Comparison of ENCODE assay signal across 2 fruit fly cellular contexts in genomic region chr3R:5587863-5588519, dm6.
TF ChIP-seq lines count a peak whose summit lies in the region.

Gene CG2926 (minus strand): TSS chr3R:5588380.

TF ChIP-seq in whole organism, adult, 20 proteins besides CTCF, POLR2A, EP300 and RAD21 (continued from another document):
- peak; percentile 2 for TF ChIP-seq CG7045 (GFP tag; optimal IDR thresholded peaks at IDR 0.05; lab: Kevin White, UChicago)
- no peak for TF ChIP-seq toe (GFP tag; optimal IDR thresholded peaks at IDR 0.05; lab: Kevin White, UChicago)

TF ChIP-seq in whole organism, embryonic, 481 proteins besides CTCF, POLR2A, EP300 and RAD21 (continued from another document and continues in another):
- TF ChIP-seq CG8281 (tag; optimal IDR thresholded peaks at IDR 0.05; lab: Kevin White, UChicago) = no peak
- no peak for TF ChIP-seq CG7839 (tag; optimal IDR thresholded peaks at IDR 0.05; lab: Kevin White, UChicago)
- TF ChIP-seq ato (GFP tag; IDR thresholded peaks at IDR 0.05; lab: Robert Waterston, UW; ENCODE audit: partially characterized antibody) = peak; percentile 91
- TF ChIP-seq CG12219 (GFP tag; optimal IDR thresholded peaks at IDR 0.05; lab: Kevin White, UChicago) = no peak
- no peak for TF ChIP-seq stwl (tag; optimal IDR thresholded peaks at IDR 0.05; lab: Kevin White, UChicago)
- TF ChIP-seq CG13424 (tag; optimal IDR thresholded peaks at IDR 0.05; lab: Kevin White, UChicago) = no peak
- peak; percentile 51 for TF ChIP-seq dm (GFP tag; optimal IDR thresholded peaks at IDR 0.05; lab: Kevin White, UChicago)
- peak; percentile 68 for TF ChIP-seq HmgZ (tag; optimal IDR thresholded peaks at IDR 0.05; lab: Kevin White, UChicago)
- no peak for TF ChIP-seq Awh (GFP tag; IDR thresholded peaks at IDR 0.05; lab: Robert Waterston, UW)
- no peak for TF ChIP-seq Sox100B (GFP tag; optimal IDR thresholded peaks at IDR 0.05; lab: Kevin White, UChicago)
- peak; percentile 79 for TF ChIP-seq zen2 (GFP tag; IDR thresholded peaks at IDR 0.05; lab: Robert Waterston, UW; ENCODE audit: partially characterized antibody)
- TF ChIP-seq CG32767 (GFP tag; IDR thresholded peaks at IDR 0.05; lab: Robert Waterston, UW) = peak; percentile 57; the same call in 1 of the 2 replicates
- TF ChIP-seq Ada2b (GFP tag; IDR thresholded peaks at IDR 0.05; lab: Robert Waterston, UW) = 0 out of 2 replicates have a peak, but pooled peaks have one; percentile 5
- TF ChIP-seq CG13624 (GFP tag; optimal IDR thresholded peaks at IDR 0.05; lab: Kevin White, UChicago) = peak; percentile 40
- TF ChIP-seq CG10959 (GFP tag; IDR thresholded peaks at IDR 0.05; lab: Robert Waterston, UW) = no peak
- TF ChIP-seq E2f2 (GFP tag; IDR thresholded peaks at IDR 0.05; lab: Robert Waterston, UW) = peak; percentile 72
- peak; percentile 16 for TF ChIP-seq slou (GFP tag; optimal IDR thresholded peaks at IDR 0.05; lab: Kevin White, UChicago)
- peak; percentile 89 for TF ChIP-seq tna (GFP tag; IDR thresholded peaks at IDR 0.05; lab: Robert Waterston, UW; ENCODE audit: partially characterized antibody)
- peak; percentile 9 for TF ChIP-seq caup (GFP tag; optimal IDR thresholded peaks at IDR 0.05; lab: Kevin White, UChicago; ENCODE audit: severe bottlenecking)
- peak; percentile 25; the same call in 1 of the 2 replicates for TF ChIP-seq CG7372 (GFP tag; IDR thresholded peaks at IDR 0.05; lab: Robert Waterston, UW)
- TF ChIP-seq CG33213 (GFP tag; optimal IDR thresholded peaks at IDR 0.05; lab: Kevin White, UChicago) = peak; percentile 40
- TF ChIP-seq CG12659 (GFP tag; optimal IDR thresholded peaks at IDR 0.05; lab: Kevin White, UChicago) = peak; percentile 62
- peak; percentile 44 for TF ChIP-seq zfh2 (GFP tag; optimal IDR thresholded peaks at IDR 0.05; lab: Kevin White, UChicago)
- no peak for TF ChIP-seq CG9215 (GFP tag; IDR thresholded peaks at IDR 0.05; lab: Robert Waterston, UW)
- TF ChIP-seq CHES-1-like (GFP tag; optimal IDR thresholded peaks at IDR 0.05; lab: Kevin White, UChicago) = peak; percentile 29
- TF ChIP-seq Stat92E (GFP tag; optimal IDR thresholded peaks at IDR 0.05; lab: Kevin White, UChicago) = peak in 1 of 3 experiments; percentile 29
- TF ChIP-seq CG11093 (GFP tag; IDR thresholded peaks at IDR 0.05; lab: Robert Waterston, UW) = no peak
- TF ChIP-seq CG8089 (GFP tag; optimal IDR thresholded peaks at IDR 0.05; lab: Kevin White, UChicago) = no peak
- TF ChIP-seq Rfx (GFP tag; IDR thresholded peaks at IDR 0.05; lab: Robert Waterston, UW) = peak; percentile 78
- TF ChIP-seq CkIIα-i1 (GFP tag; IDR thresholded peaks at IDR 0.05; lab: Robert Waterston, UW) = no peak
- no peak for TF ChIP-seq ranshi (GFP tag; IDR thresholded peaks at IDR 0.05; lab: Robert Waterston, UW)
- peak; percentile 15 for TF ChIP-seq CG34376 (GFP tag; optimal IDR thresholded peaks at IDR 0.05; lab: Kevin White, UChicago)
- TF ChIP-seq CG9817 (tag; optimal IDR thresholded peaks at IDR 0.05; lab: Kevin White, UChicago) = no peak
- no peak for TF ChIP-seq CG11504 (tag; optimal IDR thresholded peaks at IDR 0.05; lab: Kevin White, UChicago)
- TF ChIP-seq CG2120 (GFP tag; optimal IDR thresholded peaks at IDR 0.05; lab: Kevin White, UChicago) = peak; percentile 68
- TF ChIP-seq al (GFP tag; IDR thresholded peaks at IDR 0.05; lab: Robert Waterston, UW) = peak; percentile 37; the same call in 1 of the 2 replicates
- TF ChIP-seq cg (GFP tag; optimal IDR thresholded peaks at IDR 0.05; lab: Kevin White, UChicago) = peak; percentile 75
- TF ChIP-seq odd (GFP tag; optimal IDR thresholded peaks at IDR 0.05; lab: Kevin White, UChicago) = no peak
- TF ChIP-seq CG13775 (GFP tag; optimal IDR thresholded peaks at IDR 0.05; lab: Kevin White, UChicago) = no peak
- no peak for TF ChIP-seq CG1602 (GFP tag; optimal IDR thresholded peaks at IDR 0.05; lab: Kevin White, UChicago)
- no peak for TF ChIP-seq Eip74EF (GFP tag; optimal IDR thresholded peaks at IDR 0.05; lab: Kevin White, UChicago)
- TF ChIP-seq ab (GFP tag; optimal IDR thresholded peaks at IDR 0.05; lab: Kevin White, UChicago) = no peak
- peak; percentile 86 for TF ChIP-seq YL-1 (GFP tag; optimal IDR thresholded peaks at IDR 0.05; lab: Kevin White, UChicago)
- TF ChIP-seq Mes4 (GFP tag; optimal IDR thresholded peaks at IDR 0.05; lab: Kevin White, UChicago) = no peak
- TF ChIP-seq HLH54F (GFP tag; optimal IDR thresholded peaks at IDR 0.05; lab: Kevin White, UChicago) = peak; percentile 46
- TF ChIP-seq yki (optimal IDR thresholded peaks at IDR 0.05; lab: Kevin White, UChicago) = no peak
- TF ChIP-seq CG2712 (tag; optimal IDR thresholded peaks at IDR 0.05; lab: Kevin White, UChicago) = no peak
- peak; percentile 47 for TF ChIP-seq Hsf (GFP tag; optimal IDR thresholded peaks at IDR 0.05; lab: Kevin White, UChicago)
- TF ChIP-seq chif (GFP tag; optimal IDR thresholded peaks at IDR 0.05; lab: Kevin White, UChicago) = peak in 1 of 2 experiments; percentile 51
- TF ChIP-seq CG6791 (GFP tag; IDR thresholded peaks at IDR 0.05; lab: Robert Waterston, UW; ENCODE audit: partially characterized antibody) = peak; percentile 94
- TF ChIP-seq Pdp1 (GFP tag; optimal IDR thresholded peaks at IDR 0.05; lab: Kevin White, UChicago) = peak in 1 of 2 experiments; percentile 26
- TF ChIP-seq Camta (GFP tag; optimal IDR thresholded peaks at IDR 0.05; lab: Kevin White, UChicago) = no peak
- TF ChIP-seq Sry-δ (GFP tag; optimal IDR thresholded peaks at IDR 0.05; lab: Kevin White, UChicago) = peak; percentile 96
- TF ChIP-seq CG4404 (GFP tag; IDR thresholded peaks at IDR 0.05; lab: Robert Waterston, UW) = no peak
- peak; percentile 94 for TF ChIP-seq MESR4 (GFP tag; optimal IDR thresholded peaks at IDR 0.05; lab: Kevin White, UChicago)
- peak; percentile 82; the same call in 2 of the 3 replicates for TF ChIP-seq CG34422 (GFP tag; IDR thresholded peaks at IDR 0.05; lab: Robert Waterston, UW)
- TF ChIP-seq Myb (GFP tag; optimal IDR thresholded peaks at IDR 0.05; lab: Kevin White, UChicago) = peak; percentile 55
- no peak for TF ChIP-seq Max (GFP tag; optimal IDR thresholded peaks at IDR 0.05; lab: Kevin White, UChicago)
- peak; percentile 97 for TF ChIP-seq phol (tag; optimal IDR thresholded peaks at IDR 0.05; lab: Kevin White, UChicago)
- TF ChIP-seq emc (GFP tag; optimal IDR thresholded peaks at IDR 0.05; lab: Kevin White, UChicago) = peak; percentile 13
- no peak for TF ChIP-seq CG8478 (optimal IDR thresholded peaks at IDR 0.05; lab: Kevin White, UChicago)
- no peak for TF ChIP-seq eve (GFP tag; optimal IDR thresholded peaks at IDR 0.05; lab: Kevin White, UChicago)
- TF ChIP-seq CG7928 (GFP tag; optimal IDR thresholded peaks at IDR 0.05; lab: Kevin White, UChicago) = peak; percentile 6
- peak; percentile 56 for TF ChIP-seq NFAT (GFP tag; IDR thresholded peaks at IDR 0.05; lab: Robert Waterston, UW)
- TF ChIP-seq chinmo (GFP tag; IDR thresholded peaks at IDR 0.05; lab: Robert Waterston, UW; ENCODE audit: partially characterized antibody) = peak; percentile 87; the same call in 3 of the 4 replicates
- no peak for TF ChIP-seq mirr (GFP tag; optimal IDR thresholded peaks at IDR 0.05; lab: Kevin White, UChicago)
- no peak for TF ChIP-seq gsb-n (tag; optimal IDR thresholded peaks at IDR 0.05; lab: Kevin White, UChicago)
- TF ChIP-seq CG7357 (GFP tag; IDR thresholded peaks at IDR 0.05; lab: Robert Waterston, UW) = no peak
- no peak for TF ChIP-seq bsh (GFP tag; optimal IDR thresholded peaks at IDR 0.05; lab: Kevin White, UChicago)
- no peak for TF ChIP-seq Trl (optimal IDR thresholded peaks at IDR 0.05; lab: Kevin White, UChicago)
- TF ChIP-seq Trl (GFP tag; optimal IDR thresholded peaks at IDR 0.05; lab: Kevin White, UChicago) = peak; percentile 48
- no peak for TF ChIP-seq wek (GFP tag; optimal IDR thresholded peaks at IDR 0.05; lab: Kevin White, UChicago)
- TF ChIP-seq salm (tag; optimal IDR thresholded peaks at IDR 0.05; lab: Kevin White, UChicago) = no peak
- peak; percentile 15 for TF ChIP-seq CG4282 (GFP tag; optimal IDR thresholded peaks at IDR 0.05; lab: Kevin White, UChicago)
- TF ChIP-seq BtbVII (GFP tag; optimal IDR thresholded peaks at IDR 0.05; lab: Kevin White, UChicago) = no peak
- peak; percentile 75; the same call in 2 of the 4 replicates for TF ChIP-seq Gug (GFP tag; IDR thresholded peaks at IDR 0.05; lab: Robert Waterston, UW)
- TF ChIP-seq CG6175 (GFP tag; IDR thresholded peaks at IDR 0.05; lab: Robert Waterston, UW) = no peak
- TF ChIP-seq insv (GFP tag; optimal IDR thresholded peaks at IDR 0.05; lab: Kevin White, UChicago) = peak in 1 of 2 experiments; percentile 48
- no peak; the same call in 2 of the 3 replicates for TF ChIP-seq Mrtf (GFP tag; IDR thresholded peaks at IDR 0.05; lab: Robert Waterston, UW)
- TF ChIP-seq pan (optimal IDR thresholded peaks at IDR 0.05; lab: Kevin White, UChicago) = no peak
- peak in 1 of 2 experiments; percentile 16 for TF ChIP-seq pan (GFP tag; optimal IDR thresholded peaks at IDR 0.05 in 1 of 2, IDR thresholded peaks at IDR 0.05 in 1 of 2)
- no peak for TF ChIP-seq sr (GFP tag; IDR thresholded peaks at IDR 0.05; lab: Robert Waterston, UW)
- no peak for TF ChIP-seq hkb (optimal IDR thresholded peaks at IDR 0.05; lab: Kevin White, UChicago)
- no peak for TF ChIP-seq hkb (GFP tag; IDR thresholded peaks at IDR 0.05; lab: Robert Waterston, UW)
- TF ChIP-seq CG3847 (GFP tag; IDR thresholded peaks at IDR 0.05; lab: Robert Waterston, UW) = peak; percentile 42; the same call in 1 of the 2 replicates
- no peak for TF ChIP-seq Dfd (GFP tag; optimal IDR thresholded peaks at IDR 0.05; lab: Kevin White, UChicago)
- TF ChIP-seq Chrac-16 (GFP tag; optimal IDR thresholded peaks at IDR 0.05; lab: Kevin White, UChicago) = no peak
- TF ChIP-seq abd-A (tag; optimal IDR thresholded peaks at IDR 0.05; lab: Kevin White, UChicago) = no peak
- 0 out of 2 replicates have a peak, but pooled peaks have one; percentile 5 for TF ChIP-seq wdn (GFP tag; IDR thresholded peaks at IDR 0.05; lab: Robert Waterston, UW)
- no peak for TF ChIP-seq Fer2 (tag; optimal IDR thresholded peaks at IDR 0.05; lab: Kevin White, UChicago)
- TF ChIP-seq CG10654 (GFP tag; optimal IDR thresholded peaks at IDR 0.05; lab: Kevin White, UChicago) = peak; percentile 27
- peak; percentile 60 for TF ChIP-seq pho (GFP tag; optimal IDR thresholded peaks at IDR 0.05; lab: Kevin White, UChicago)
- no peak for TF ChIP-seq Xbp1 (GFP tag; optimal IDR thresholded peaks at IDR 0.05; lab: Kevin White, UChicago)
- TF ChIP-seq BEAF-32 (GFP tag; optimal IDR thresholded peaks at IDR 0.05; lab: Kevin White, UChicago) = peak; percentile 87
- no peak for TF ChIP-seq CG17612 (GFP tag; IDR thresholded peaks at IDR 0.05; lab: Robert Waterston, UW)
- no peak for TF ChIP-seq ems (GFP tag; optimal IDR thresholded peaks at IDR 0.05; lab: Kevin White, UChicago)
- TF ChIP-seq Bteb2 (GFP tag; optimal IDR thresholded peaks at IDR 0.05; lab: Kevin White, UChicago) = no peak
- no peak for TF ChIP-seq Adf1 (GFP tag; IDR thresholded peaks at IDR 0.05; lab: Robert Waterston, UW)
- TF ChIP-seq CG2875 (GFP tag; optimal IDR thresholded peaks at IDR 0.05; lab: Kevin White, UChicago) = no peak
- TF ChIP-seq ftz-f1 (GFP tag; optimal IDR thresholded peaks at IDR 0.05; lab: Kevin White, UChicago) = no peak
- TF ChIP-seq CG13894 (tag; optimal IDR thresholded peaks at IDR 0.05; lab: Kevin White, UChicago) = no peak
- peak; percentile 87 for TF ChIP-seq MBD-R2 (GFP tag; IDR thresholded peaks at IDR 0.05; lab: Robert Waterston, UW)
- TF ChIP-seq CG8765 (GFP tag; IDR thresholded peaks at IDR 0.05; lab: Robert Waterston, UW) = no peak
- no peak for TF ChIP-seq Gsc (GFP tag; IDR thresholded peaks at IDR 0.05; lab: Robert Waterston, UW)
- no peak for TF ChIP-seq Dad (GFP tag; optimal IDR thresholded peaks at IDR 0.05; lab: Kevin White, UChicago)
- TF ChIP-seq CG16813 (GFP tag; IDR thresholded peaks at IDR 0.05; lab: Robert Waterston, UW; ENCODE audit: partially characterized antibody) = peak; percentile 88
- TF ChIP-seq pum (GFP tag; optimal IDR thresholded peaks at IDR 0.05; lab: Kevin White, UChicago) = peak; percentile 17
- TF ChIP-seq row (GFP tag; IDR thresholded peaks at IDR 0.05; lab: Robert Waterston, UW) = peak; percentile 90
- peak; percentile 31 for TF ChIP-seq CG9797 (GFP tag; optimal IDR thresholded peaks at IDR 0.05; lab: Kevin White, UChicago)
- TF ChIP-seq br (optimal IDR thresholded peaks at IDR 0.05; lab: Kevin White, UChicago) = no peak
- TF ChIP-seq CG17359 (tag; optimal IDR thresholded peaks at IDR 0.05; lab: Kevin White, UChicago) = no peak
- no peak for TF ChIP-seq cato (GFP tag; optimal IDR thresholded peaks at IDR 0.05; lab: Kevin White, UChicago; ENCODE audit: borderline replicate concordance)
- no peak for TF ChIP-seq gcm2 (GFP tag; optimal IDR thresholded peaks at IDR 0.05; lab: Kevin White, UChicago)
- TF ChIP-seq HLHmδ (GFP tag; optimal IDR thresholded peaks at IDR 0.05; lab: Kevin White, UChicago) = no peak
- peak; percentile 45; the same call in 1 of the 3 replicates for TF ChIP-seq dysf (GFP tag; IDR thresholded peaks at IDR 0.05; lab: Robert Waterston, UW)
- no peak for TF ChIP-seq CG33557 (GFP tag; optimal IDR thresholded peaks at IDR 0.05; lab: Kevin White, UChicago)
- peak; percentile 92 for TF ChIP-seq Med (GFP tag; lab: Kevin White, UChicago)
- peak; percentile 93 for TF ChIP-seq bbx (GFP tag; IDR thresholded peaks at IDR 0.05; lab: Robert Waterston, UW; ENCODE audit: partially characterized antibody)
- TF ChIP-seq ssp (GFP tag; IDR thresholded peaks at IDR 0.05; lab: Robert Waterston, UW) = peak; percentile 56
- no peak for TF ChIP-seq CG4328 (GFP tag; optimal IDR thresholded peaks at IDR 0.05; lab: Kevin White, UChicago)
- no peak for TF ChIP-seq oc (tag; optimal IDR thresholded peaks at IDR 0.05; lab: Kevin White, UChicago)
- 0 out of 3 replicates have a peak, but pooled peaks have one; percentile 41 for TF ChIP-seq ase (GFP tag; IDR thresholded peaks at IDR 0.05; lab: Robert Waterston, UW)
- peak; percentile 31 for TF ChIP-seq CG3163 (GFP tag; optimal IDR thresholded peaks at IDR 0.05; lab: Kevin White, UChicago)
- TF ChIP-seq Ets65A (GFP tag; lab: Kevin White, UChicago) = peak; percentile 93
- peak; percentile 58; the same call in 2 of the 3 replicates for TF ChIP-seq CG11456 (GFP tag; IDR thresholded peaks at IDR 0.05; lab: Robert Waterston, UW)
- TF ChIP-seq Mad (GFP tag; optimal IDR thresholded peaks at IDR 0.05; lab: Kevin White, UChicago) = peak; percentile 47
- 0 out of 3 replicates have a peak, but pooled peaks have one; percentile 6 for TF ChIP-seq ci (GFP tag; IDR thresholded peaks at IDR 0.05; lab: Robert Waterston, UW)
- no peak for TF ChIP-seq Hand (GFP tag; optimal IDR thresholded peaks at IDR 0.05; lab: Kevin White, UChicago)
- TF ChIP-seq Sry-β (GFP tag; optimal IDR thresholded peaks at IDR 0.05; lab: Kevin White, UChicago) = no peak
- TF ChIP-seq sob (GFP tag; IDR thresholded peaks at IDR 0.05; lab: Robert Waterston, UW) = peak; percentile 55; the same call in 1 of the 2 replicates
